Fruit fly (Drosophila melanogaster): ENCODE data around the gene hng3.

Gene hng3

DNA sequence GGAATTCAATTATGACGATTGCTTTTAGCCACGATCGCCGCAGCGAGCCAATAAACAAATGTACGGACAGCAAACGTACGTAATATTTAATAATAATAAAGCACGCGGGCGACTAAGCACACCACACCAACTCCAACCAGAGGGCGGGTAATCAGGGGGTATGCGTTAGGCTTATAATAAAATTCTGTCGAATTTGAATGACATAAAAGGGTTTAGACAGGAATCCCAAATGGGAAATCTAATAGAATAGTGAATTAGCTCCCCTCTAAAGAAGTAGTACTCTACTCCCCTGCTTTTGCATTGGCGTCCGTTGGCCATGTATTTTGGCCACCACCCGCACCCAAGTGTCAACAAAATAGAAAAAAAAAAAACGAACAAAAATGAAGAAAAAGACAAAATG is 32.9 kb downstream of the hng3 start (continued):
- TF ChIP-seq Sox100B (GFP tag; optimal IDR thresholded peaks at IDR 0.05) = peak; percentile 16
- peak; percentile 3 for TF ChIP-seq CG12769 (tag; optimal IDR thresholded peaks at IDR 0.05)
- no peak for TF ChIP-seq CG4617 (GFP tag; optimal IDR thresholded peaks at IDR 0.05; ENCODE audit: borderline replicate concordance)
- TF ChIP-seq BEAF-32 (GFP tag; optimal IDR thresholded peaks at IDR 0.05) = no peak
- TF ChIP-seq odd (GFP tag; optimal IDR thresholded peaks at IDR 0.05) = no peak
- no peak for TF ChIP-seq YL-1 (GFP tag; optimal IDR thresholded peaks at IDR 0.05)
- peak; percentile 14 for TF ChIP-seq ind (GFP tag; optimal IDR thresholded peaks at IDR 0.05)
- TF ChIP-seq unpg (GFP tag; optimal IDR thresholded peaks at IDR 0.05) = peak; percentile 13
- peak; percentile 53; the same call in 1 of the 3 replicates for TF ChIP-seq CG11093 (GFP tag; IDR thresholded peaks at IDR 0.05)
- peak; percentile 50 for TF ChIP-seq lmd (GFP tag; IDR thresholded peaks at IDR 0.05)
- TF ChIP-seq dmrt11E (tag; optimal IDR thresholded peaks at IDR 0.05) = no peak
- no peak for TF ChIP-seq CG4328 (GFP tag; optimal IDR thresholded peaks at IDR 0.05)
- no peak for TF ChIP-seq CG11085 (GFP tag; IDR thresholded peaks at IDR 0.05)
- TF ChIP-seq CG12104 (GFP tag; optimal IDR thresholded peaks at IDR 0.05) = no peak
- TF ChIP-seq nerfin-1 (tag; optimal IDR thresholded peaks at IDR 0.05) = no peak
- TF ChIP-seq inv (GFP tag; IDR thresholded peaks at IDR 0.05; ENCODE audit: partially characterized antibody) = no peak; the same call in 1 of the 2 replicates
- TF ChIP-seq CG4282 (GFP tag; optimal IDR thresholded peaks at IDR 0.05) = no peak
- no peak for TF ChIP-seq Oaz (GFP tag; IDR thresholded peaks at IDR 0.05)
- no peak for TF ChIP-seq gcm2 (GFP tag; optimal IDR thresholded peaks at IDR 0.05)
- TF ChIP-seq repo (GFP tag; optimal IDR thresholded peaks at IDR 0.05) = no peak
- no peak for TF ChIP-seq bsh (GFP tag; optimal IDR thresholded peaks at IDR 0.05)
- TF ChIP-seq Atf-2 (GFP tag; optimal IDR thresholded peaks at IDR 0.05) = no peak
- no peak for TF ChIP-seq cato (GFP tag; optimal IDR thresholded peaks at IDR 0.05; ENCODE audit: borderline replicate concordance)
- TF ChIP-seq CG11456 (GFP tag; IDR thresholded peaks at IDR 0.05) = 0 out of 3 replicates have a peak, but pooled peaks have one; percentile 31
- 0 out of 2 replicates have a peak, but pooled peaks have one; percentile 9 for TF ChIP-seq CG7372 (GFP tag; IDR thresholded peaks at IDR 0.05)
- no peak for TF ChIP-seq HmgZ (tag; optimal IDR thresholded peaks at IDR 0.05)
- no peak for TF ChIP-seq CG17829 (tag; optimal IDR thresholded peaks at IDR 0.05)
- no peak for TF ChIP-seq ro (GFP tag; IDR thresholded peaks at IDR 0.05)
- no peak for TF ChIP-seq Lim3 (GFP tag; IDR thresholded peaks at IDR 0.05)
- TF ChIP-seq Aef1 (GFP tag; IDR thresholded peaks at IDR 0.05) = peak; percentile 50
- no peak for TF ChIP-seq Hr78 (GFP tag; optimal IDR thresholded peaks at IDR 0.05)
- TF ChIP-seq CG3838 (GFP tag; optimal IDR thresholded peaks at IDR 0.05) = no peak
- TF ChIP-seq CG12236 (GFP tag; optimal IDR thresholded peaks at IDR 0.05) = no peak
- no peak for TF ChIP-seq CG7556 (GFP tag; optimal IDR thresholded peaks at IDR 0.05)
- no peak for TF ChIP-seq CG6791 (GFP tag; IDR thresholded peaks at IDR 0.05; ENCODE audit: partially characterized antibody)
- no peak for TF ChIP-seq CG4360 (GFP tag; IDR thresholded peaks at IDR 0.05)
- no peak for TF ChIP-seq sd (tag; optimal IDR thresholded peaks at IDR 0.05)
- TF ChIP-seq ATbp (GFP tag; optimal IDR thresholded peaks at IDR 0.05) = no peak
- TF ChIP-seq CG2875 (GFP tag; optimal IDR thresholded peaks at IDR 0.05) = no peak
- TF ChIP-seq CG12219 (GFP tag; optimal IDR thresholded peaks at IDR 0.05) = no peak
- TF ChIP-seq caup (GFP tag; optimal IDR thresholded peaks at IDR 0.05; ENCODE audit: severe bottlenecking) = no peak
- TF ChIP-seq CG10274 (GFP tag; optimal IDR thresholded peaks at IDR 0.05) = no peak
- no peak for TF ChIP-seq Deaf1 (tag; optimal IDR thresholded peaks at IDR 0.05)
- TF ChIP-seq wdn (GFP tag; IDR thresholded peaks at IDR 0.05) = no peak
- no peak for TF ChIP-seq klu (GFP tag; IDR thresholded peaks at IDR 0.05)
- no peak for TF ChIP-seq corto (GFP tag; optimal IDR thresholded peaks at IDR 0.05)
- TF ChIP-seq lilli (GFP tag; optimal IDR thresholded peaks at IDR 0.05) = no peak
- TF ChIP-seq pb (GFP tag; optimal IDR thresholded peaks at IDR 0.05) = no peak
- no peak for TF ChIP-seq CG4707 (GFP tag; optimal IDR thresholded peaks at IDR 0.05)
- TF ChIP-seq CG12744 (GFP tag; optimal IDR thresholded peaks at IDR 0.05) = no peak
- TF ChIP-seq CG9437 (GFP tag; optimal IDR thresholded peaks at IDR 0.05) = no peak

Data from whole organism, embryonic.